Fruit fly (Drosophila melanogaster): ENCODE measurements around the gene CG16743.

CG16743 gene

dm6 chr2L:10972224-10972623, at the start of gene CG16743:
CG16743 (plus strand) TSS chr2L:10972280.
- TF ChIP-seq CTCF (optimal IDR thresholded peaks at IDR 0.05) (no peak), CG8478 (optimal IDR thresholded peaks at IDR 0.05) (no peak)

dm6 chr2L:10936362-10936761, 35.7 kb upstream of the CG16743 start, which contains the start of gene CG14072:
CG14072 (plus strand) TSS chr2L:10936662.
- TF ChIP-seq CG8478 (optimal IDR thresholded peaks at IDR 0.05) (no peak), CTCF (optimal IDR thresholded peaks at IDR 0.05) (no peak)

dm6 chr2L:10940196-10940595, 31.9 kb upstream of the CG16743 start:
- TF ChIP-seq CG8478 (optimal IDR thresholded peaks at IDR 0.05) (no peak), CTCF (optimal IDR thresholded peaks at IDR 0.05) (peak in 1 of 2 experiments; percentile 67)

dm6 chr2L:10963979-10964378, 8.1 kb upstream of the CG16743 start, which contains the start of gene dpr2:
dpr2 (minus strand) TSS chr2L:10964153.
- no peak for TF ChIP-seq CG8478 (optimal IDR thresholded peaks at IDR 0.05)
- no peak for TF ChIP-seq CTCF (optimal IDR thresholded peaks at IDR 0.05)

dm6 chr2L:10964493-10964892, 7.6 kb upstream of the CG16743 start:
- peak; percentile 1 to 59 for TF ChIP-seq CTCF (optimal IDR thresholded peaks at IDR 0.05)
- TF ChIP-seq CG8478 (optimal IDR thresholded peaks at IDR 0.05), result no peak

dm6 chr2L:10965962-10966361, 6.1 kb upstream of the CG16743 start:
- TF ChIP-seq CG8478 (optimal IDR thresholded peaks at IDR 0.05) (no peak), CTCF (optimal IDR thresholded peaks at IDR 0.05) (no peak)

- TF ChIP-seq CTCF (optimal IDR thresholded peaks at IDR 0.05), result no peak
- no peak for TF ChIP-seq CG8478 (optimal IDR thresholded peaks at IDR 0.05)
These were observed 4.6 kb upstream of the CG16743 start for dm6 chr2L:10967257-10968008.

dm6 chr2L:10968009-10968383, 4.1 kb upstream of the CG16743 start:
- TF ChIP-seq CTCF (optimal IDR thresholded peaks at IDR 0.05) (no peak), CG8478 (optimal IDR thresholded peaks at IDR 0.05) (no peak)

dm6 chr2L:10970134-10970533, 1.9 kb upstream of the CG16743 start, which contains the start of the genes Tmem214 and YL-1:
Tmem214 (minus strand) TSS chr2L:10970275.
YL-1 (plus strand) TSS chr2L:10970443.
- no peak for TF ChIP-seq CG8478 (optimal IDR thresholded peaks at IDR 0.05)
- no peak for TF ChIP-seq CTCF (optimal IDR thresholded peaks at IDR 0.05)

- TF ChIP-seq CTCF (optimal IDR thresholded peaks at IDR 0.05) (no peak), CG8478 (optimal IDR thresholded peaks at IDR 0.05) (no peak)
These were observed 2.6 kb downstream of the CG16743 start for dm6 chr2L:10974638-10975037.

dm6 chr2L:10975193-10975592, 3.1 kb downstream of the CG16743 start, which contains the start of gene abo:
abo (minus strand) TSS chr2L:10975293.
- no peak for TF ChIP-seq CG8478 (optimal IDR thresholded peaks at IDR 0.05)
- no peak for TF ChIP-seq CTCF (optimal IDR thresholded peaks at IDR 0.05)

dm6 chr2L:10976046-10976863, 4.2 kb downstream of the CG16743 start, which contains the start of the genes ATPsynG and SCAR:
ATPsynG (minus strand) TSS chr2L:10976399.
SCAR (plus strand) TSS chr2L:10976772.
- TF ChIP-seq CTCF (optimal IDR thresholded peaks at IDR 0.05) (peak; percentile 17 to 21), CG8478 (optimal IDR thresholded peaks at IDR 0.05) (no peak)

dm6 chr2L:10976864-10977586, 4.9 kb downstream of the CG16743 start:
- TF ChIP-seq CTCF (optimal IDR thresholded peaks at IDR 0.05) (no peak), CG8478 (optimal IDR thresholded peaks at IDR 0.05) (no peak)

dm6 chr2L:10986138-10986537, 14.1 kb downstream of the CG16743 start:
- no peak for TF ChIP-seq CG8478 (optimal IDR thresholded peaks at IDR 0.05)
- TF ChIP-seq CTCF (optimal IDR thresholded peaks at IDR 0.05), result peak; percentile 49 to 91

dm6 chr2L:10987370-10987853, 15.3 kb downstream of the CG16743 start, which contains the start of the genes piwi and CG12253:
piwi (minus strand) TSS chr2L:10987420.
CG12253 (plus strand) TSS chr2L:10987806.
- TF ChIP-seq CG8478 (optimal IDR thresholded peaks at IDR 0.05) (no peak), CTCF (optimal IDR thresholded peaks at IDR 0.05) (no peak)

Data from S2 (cell line).